Fruit fly (Drosophila melanogaster) whole organism, embryonic: ENCODE data around the gene brun.

Experiments used
- B-H1 ChIP-seq: fragments of 200-800 bp; sonication (Bioruptor generic); IDR thresholded peaks from 3 replicates; pipeline ENCODE4 v1.3.6; 2022; ENCODE audit warnings: missing biosample characterization, missing genetic modification characterization
- Bdp1 ChIP-seq: fragments of 200-800 bp; sonication (Bioruptor generic); optimal IDR thresholded peaks from 3 replicates; lab custom pipeline; 2016; ENCODE audit warnings: missing biosample characterization, missing genetic modification characterization
- Blimp-1 ChIP-seq: fragments of 200-800 bp; sonication (Bioruptor generic); optimal IDR thresholded peaks from 3 replicates; lab custom pipeline; 2018; ENCODE audit warnings: missing biosample characterization, missing genetic modification characterization, mild to moderate bottlenecking, moderate library complexity, missing genetic modification reagents
- CG10959 ChIP-seq: fragments of 200-800 bp; sonication (Bioruptor generic); IDR thresholded peaks from 2 replicates; pipeline ENCODE4 v1.3.6; 2022; ENCODE audit warnings: missing biosample characterization, missing genetic modification characterization
- CG11085 ChIP-seq: fragments of 200-800 bp; sonication (Bioruptor generic); IDR thresholded peaks from 2 replicates; pipeline ENCODE4 v1.3.6; 2022; ENCODE audit warnings: missing biosample characterization, missing genetic modification characterization
- CG11723 ChIP-seq: fragments of 200-800 bp; sonication (Bioruptor generic); optimal IDR thresholded peaks from 2 replicates; lab custom pipeline; 2017; ENCODE audit warnings: missing biosample characterization, mild to moderate bottlenecking, missing genetic modification characterization
- CG14667 ChIP-seq: fragments of 200-800 bp; sonication (Bioruptor generic); IDR thresholded peaks from 2 replicates; pipeline ENCODE4 v1.3.6; 2022; ENCODE audit warnings: missing biosample characterization, missing genetic modification characterization
- CG14860 ChIP-seq: fragments of 200-800 bp; sonication (Bioruptor generic); IDR thresholded peaks from 3 replicates; pipeline ENCODE4 v1.3.6; 2022; ENCODE audit warnings: missing biosample characterization, missing genetic modification characterization; ENCODE audit not compliant: partially characterized antibody
- CG1603 ChIP-seq: fragments of 200-800 bp; sonication (Bioruptor generic); optimal IDR thresholded peaks from 2 replicates; lab custom pipeline; 2019; ENCODE audit warnings: missing biosample characterization, mild to moderate bottlenecking, missing genetic modification characterization, moderate library complexity
- CG1792 ChIP-seq: fragments of 200-800 bp; sonication (Bioruptor generic); optimal IDR thresholded peaks from 2 replicates; lab custom pipeline; 2016; ENCODE audit warnings: missing biosample characterization, missing genetic modification characterization
- CG18764 ChIP-seq: fragments of 200-800 bp; sonication (Bioruptor generic); optimal IDR thresholded peaks from 3 replicates; lab custom pipeline; 2016; ENCODE audit warnings: missing biosample characterization, missing genetic modification characterization
- CG32772 ChIP-seq: fragments of 200-800 bp; sonication (Bioruptor generic); IDR thresholded peaks from 2 replicates; pipeline ENCODE4 v1.3.6; 2022; ENCODE audit warnings: missing biosample characterization, missing genetic modification characterization
- CG6175 ChIP-seq: fragments of 200-800 bp; sonication (Bioruptor generic); IDR thresholded peaks from 3 replicates; pipeline ENCODE4 v1.3.6; 2022; ENCODE audit warnings: missing biosample characterization, missing genetic modification characterization
- CG7271 ChIP-seq: fragments of 200-800 bp; sonication (Bioruptor generic); optimal IDR thresholded peaks from 2 replicates; lab custom pipeline; 2018; ENCODE audit warnings: missing biosample characterization, mild to moderate bottlenecking, missing genetic modification characterization, moderate library complexity
- CG7839 ChIP-seq: fragments of 200-800 bp; sonication (Bioruptor generic); optimal IDR thresholded peaks from 3 replicates; lab custom pipeline; 2018; ENCODE audit warnings: missing biosample characterization, mild to moderate bottlenecking, missing genetic modification characterization, moderate library complexity
- CG8765 ChIP-seq: fragments of 200-800 bp; sonication (Bioruptor generic); IDR thresholded peaks from 2 replicates; pipeline ENCODE4 v1.3.6; 2022; ENCODE audit warnings: missing biosample characterization, missing genetic modification characterization
- CHES-1-like ChIP-seq: fragments of 200-800 bp; sonication (Bioruptor generic); optimal IDR thresholded peaks from 2 replicates; lab custom pipeline; 2016; ENCODE audit warnings: missing biosample characterization, missing genetic modification characterization
- CkIIα-i1 ChIP-seq: fragments of 200-800 bp; sonication (Bioruptor generic); IDR thresholded peaks from 2 replicates; pipeline ENCODE4 v1.3.6; 2022; ENCODE audit warnings: missing biosample characterization, missing genetic modification characterization
- Dad ChIP-seq: fragments of 200-800 bp; sonication (Bioruptor generic); optimal IDR thresholded peaks from 3 replicates; lab custom pipeline; 2016; ENCODE audit warnings: missing biosample characterization, missing genetic modification characterization
- E2f1 ChIP-seq: fragments of 200-800 bp; sonication (Bioruptor generic); IDR thresholded peaks from 2 replicates; pipeline ENCODE4 v1.3.6; 2022; ENCODE audit warnings: missing biosample characterization, missing genetic modification characterization
- HmgD ChIP-seq: fragments of 200-800 bp; sonication (Bioruptor generic); optimal IDR thresholded peaks from 3 replicates; lab custom pipeline; 2016; ENCODE audit warnings: missing biosample characterization, missing genetic modification characterization
- NC2α ChIP-seq: fragments of 200-800 bp; sonication (Bioruptor generic); optimal IDR thresholded peaks from 2 replicates; lab custom pipeline; 2016; ENCODE audit warnings: missing biosample characterization, missing genetic modification characterization
- Nf-YB ChIP-seq: fragments of 200-800 bp; sonication (Bioruptor generic); optimal IDR thresholded peaks from 3 replicates; lab custom pipeline; 2019; ENCODE audit warnings: missing biosample characterization, mild to moderate bottlenecking, missing genetic modification characterization, moderate library complexity
- Spps ChIP-seq: fragments of 200-800 bp; sonication (Bioruptor generic); optimal IDR thresholded peaks from 2 replicates; lab custom pipeline; 2018; ENCODE audit warnings: missing biosample characterization, mild to moderate bottlenecking, missing genetic modification characterization
- TFAM ChIP-seq: fragments of 200-800 bp; sonication (Bioruptor generic); optimal IDR thresholded peaks from 2 replicates; lab custom pipeline; 2017; ENCODE audit warnings: missing biosample characterization, missing genetic modification characterization, inconsistent platforms
- ap ChIP-seq: fragments of 200-800 bp; sonication (Bioruptor generic); IDR thresholded peaks from 2 replicates; pipeline ENCODE4 v1.3.6; 2022; ENCODE audit warnings: missing biosample characterization, missing genetic modification characterization
- chinmo ChIP-seq: fragments of 200-800 bp; sonication (Bioruptor generic); IDR thresholded peaks from 4 replicates; pipeline ENCODE4 v1.3.6; 2022; ENCODE audit warnings: missing biosample characterization, missing genetic modification characterization; ENCODE audit not compliant: partially characterized antibody
- corto ChIP-seq: fragments of 200-800 bp; sonication (Bioruptor generic); optimal IDR thresholded peaks from 2 replicates; lab custom pipeline; 2016; ENCODE audit warnings: missing biosample characterization, mild to moderate bottlenecking, missing genetic modification characterization, moderate library complexity
- da ChIP-seq: fragments of 200-800 bp; sonication (Bioruptor generic); optimal IDR thresholded peaks from 2 replicates; lab custom pipeline; 2016; ENCODE audit warnings: missing biosample characterization, missing genetic modification characterization
- danr ChIP-seq: fragments of 200-800 bp; sonication (Bioruptor generic); IDR thresholded peaks from 2 replicates; pipeline ENCODE4 v1.3.6; 2022; ENCODE audit warnings: missing biosample characterization, missing genetic modification characterization
- en ChIP-seq: fragments of 200-800 bp; sonication (Bioruptor generic); optimal IDR thresholded peaks from 2 replicates; lab custom pipeline; 2016; ENCODE audit warnings: missing biosample characterization, missing genetic modification characterization
- eve ChIP-seq, 2 experiments: fragments of >200 bp; optimal IDR thresholded peaks; 2 replicates each; lab custom pipeline; 2017; ENCODE audit warnings: missing biosample characterization in 2 of 2, missing genetic modification characterization in 2 of 2
- gro ChIP-seq: fragments of 200-800 bp; sonication (Bioruptor generic); optimal IDR thresholded peaks from 2 replicates; lab custom pipeline; 2016; ENCODE audit warnings: missing biosample characterization, missing genetic modification characterization
- ind ChIP-seq: fragments of 200-800 bp; sonication (Bioruptor generic); optimal IDR thresholded peaks from 3 replicates; lab custom pipeline; 2016; ENCODE audit warnings: missing biosample characterization, missing genetic modification characterization
- kah ChIP-seq: fragments of 200-800 bp; sonication (Bioruptor generic); optimal IDR thresholded peaks from 2 replicates; lab custom pipeline; 2018; ENCODE audit warnings: missing biosample characterization, mild to moderate bottlenecking, missing genetic modification characterization
- knrl ChIP-seq: fragments of 200-800 bp; sonication (Bioruptor generic); IDR thresholded peaks from 3 replicates; pipeline ENCODE4 v1.3.6; 2022; ENCODE audit warnings: missing biosample characterization, missing genetic modification characterization; ENCODE audit not compliant: partially characterized antibody
- nerfin-2 ChIP-seq: fragments of 200-800 bp; sonication (Bioruptor generic); IDR thresholded peaks from 2 replicates; pipeline ENCODE4 v1.3.6; 2022; ENCODE audit warnings: missing biosample characterization, missing genetic modification characterization; ENCODE audit not compliant: partially characterized antibody
- pfk ChIP-seq: fragments of 200-800 bp; sonication (Bioruptor generic); optimal IDR thresholded peaks from 2 replicates; lab custom pipeline; 2018; ENCODE audit warnings: missing biosample characterization, mild to moderate bottlenecking, missing genetic modification characterization, moderate library complexity
- pita ChIP-seq: fragments of 200-800 bp; sonication (Bioruptor generic); optimal IDR thresholded peaks from 2 replicates; lab custom pipeline; 2017; ENCODE audit warnings: missing biosample characterization, mild to moderate bottlenecking, missing genetic modification characterization
- ranshi ChIP-seq: fragments of 200-800 bp; sonication (Bioruptor generic); IDR thresholded peaks from 2 replicates; pipeline ENCODE4 v1.3.6; 2022; ENCODE audit warnings: missing biosample characterization, missing genetic modification characterization
- repo ChIP-seq: fragments of 200-800 bp; sonication (Bioruptor generic); optimal IDR thresholded peaks from 2 replicates; lab custom pipeline; 2016; ENCODE audit warnings: missing biosample characterization, missing genetic modification characterization
- run ChIP-seq: fragments of 200-800 bp; sonication (Bioruptor generic); optimal IDR thresholded peaks from 3 replicates; lab custom pipeline; 2018; ENCODE audit warnings: missing biosample characterization, mild to moderate bottlenecking, missing genetic modification characterization
- scrt ChIP-seq: fragments of 200-800 bp; sonication (Bioruptor generic); optimal IDR thresholded peaks from 2 replicates; lab custom pipeline; 2018; ENCODE audit warnings: missing biosample characterization, mild to moderate bottlenecking, missing genetic modification characterization, moderate library complexity
- seq ChIP-seq: fragments of 200-800 bp; sonication (Bioruptor generic); IDR thresholded peaks from 2 replicates; pipeline ENCODE4 v1.3.6; 2022; ENCODE audit warnings: missing biosample characterization, missing genetic modification characterization
- sima ChIP-seq: fragments of 200-800 bp; sonication (Bioruptor generic); optimal IDR thresholded peaks from 2 replicates; lab custom pipeline; 2016; ENCODE audit warnings: missing biosample characterization, missing genetic modification characterization
- ssp ChIP-seq: fragments of 200-800 bp; sonication (Bioruptor generic); IDR thresholded peaks from 2 replicates; pipeline ENCODE4 v1.3.6; 2022; ENCODE audit warnings: missing biosample characterization, missing genetic modification characterization
- tio ChIP-seq: fragments of 200-800 bp; sonication (Bioruptor generic); optimal IDR thresholded peaks from 2 replicates; lab custom pipeline; 2017; ENCODE audit warnings: missing biosample characterization, missing genetic modification characterization, inconsistent platforms
- unpg ChIP-seq: fragments of 200-800 bp; sonication (Bioruptor generic); optimal IDR thresholded peaks from 3 replicates; lab custom pipeline; 2018; ENCODE audit warnings: missing biosample characterization, mild to moderate bottlenecking, missing genetic modification characterization, moderate library complexity
- wdn ChIP-seq: fragments of 200-800 bp; sonication (Bioruptor generic); IDR thresholded peaks from 2 replicates; pipeline ENCODE4 v1.3.6; 2022; ENCODE audit warnings: missing biosample characterization, missing genetic modification characterization
- wek ChIP-seq: fragments of 200-800 bp; sonication (Bioruptor generic); optimal IDR thresholded peaks from 3 replicates; lab custom pipeline; 2018; ENCODE audit warnings: missing biosample characterization, mild to moderate bottlenecking, missing genetic modification characterization, moderate library complexity
- zen2 ChIP-seq: fragments of 200-800 bp; sonication (Bioruptor generic); IDR thresholded peaks from 3 replicates; pipeline ENCODE4 v1.3.6; 2022; ENCODE audit warnings: missing biosample characterization, missing genetic modification characterization; ENCODE audit not compliant: partially characterized antibody

The brun gene

DNA sequence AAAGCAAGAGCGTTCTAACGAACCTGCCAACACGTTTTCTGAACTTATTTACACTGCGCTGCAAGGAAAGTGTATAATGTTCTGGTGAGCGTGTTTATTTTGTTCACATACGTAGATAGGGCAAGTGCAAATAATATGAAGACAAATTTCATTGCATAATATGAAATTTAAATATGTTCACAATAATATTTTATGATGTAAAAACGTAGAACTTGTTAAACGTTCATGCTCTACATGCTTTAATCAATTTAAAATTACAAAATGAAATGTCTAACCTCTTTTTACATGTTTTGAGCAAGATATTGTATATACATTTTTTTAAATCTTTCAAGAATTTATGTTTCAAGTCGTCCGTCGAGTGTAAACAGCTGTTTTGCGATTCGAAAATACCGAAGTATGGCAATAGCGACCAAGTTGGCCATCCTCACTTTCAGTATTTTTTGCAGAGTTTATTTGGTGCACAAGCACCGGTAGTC lies 10.5 kb downstream of the brun start, which contains the start of the genes phr6-4 and CG2608 (continued):
- peak; percentile 87 for TF ChIP-seq wdn (GFP tag; lab: Robert Waterston, UW)
- TF ChIP-seq CG11723 = peak; percentile 86
- peak; percentile 60; the same call in 1 of the 2 replicates for TF ChIP-seq ap (GFP tag; lab: Robert Waterston, UW)
- peak; percentile 82 for TF ChIP-seq Nf-YB (GFP tag; lab: Kevin White, UChicago)
- TF ChIP-seq E2f1 = peak; percentile 85
- TF ChIP-seq scrt (GFP tag; lab: Kevin White, UChicago) = peak; percentile 82
- peak; percentile 60 for TF ChIP-seq HmgD (GFP tag; lab: Kevin White, UChicago)
- peak; percentile 97 for TF ChIP-seq tio
- peak; percentile 67 for TF ChIP-seq danr (GFP tag; lab: Robert Waterston, UW)
- TF ChIP-seq CG32772 = peak; percentile 83
- TF ChIP-seq CG7839 (tag; lab: Kevin White, UChicago) = peak; percentile 96
- TF ChIP-seq nerfin-2 = no peak
- TF ChIP-seq CG11085 (GFP tag; lab: Robert Waterston, UW) = peak; percentile 77
- peak; percentile 89 for TF ChIP-seq Spps (tag; lab: Kevin White, UChicago)
- TF ChIP-seq CHES-1-like (GFP tag; lab: Kevin White, UChicago) = peak; percentile 83
- peak; percentile 45 for TF ChIP-seq TFAM (GFP tag; lab: Kevin White, UChicago)
- TF ChIP-seq kah (GFP tag; lab: Kevin White, UChicago) = peak; percentile 70
- TF ChIP-seq da (GFP tag; lab: Kevin White, UChicago) = peak; percentile 71
- peak; percentile 81 for TF ChIP-seq B-H1
- peak; percentile 77 for TF ChIP-seq wek (GFP tag; lab: Kevin White, UChicago)
- TF ChIP-seq unpg = peak; percentile 94
- peak; percentile 77 for TF ChIP-seq CG1603 (tag; lab: Kevin White, UChicago)
- peak; percentile 68 for TF ChIP-seq CG6175 (GFP tag; lab: Robert Waterston, UW)
- TF ChIP-seq Bdp1 (GFP tag; lab: Kevin White, UChicago) = peak; percentile 79
- TF ChIP-seq CkIIα-i1 (GFP tag; lab: Robert Waterston, UW) = no peak
- peak; percentile 78 for TF ChIP-seq CG1792 (GFP tag; lab: Kevin White, UChicago)
- peak; percentile 63 for TF ChIP-seq CG10959 (GFP tag; lab: Robert Waterston, UW)
- no peak for TF ChIP-seq eve (GFP tag; optimal IDR thresholded peaks at IDR 0.05; lab: Kevin White, UChicago)
- peak; percentile 84 for TF ChIP-seq ranshi
- peak; percentile 91 for TF ChIP-seq CG18764 (GFP tag; lab: Kevin White, UChicago)
- peak; percentile 49 for TF ChIP-seq CG7271 (tag; lab: Kevin White, UChicago)
- peak; percentile 90 for TF ChIP-seq gro
- TF ChIP-seq pfk = no peak
- TF ChIP-seq en (GFP tag; lab: Kevin White, UChicago) = peak; percentile 63
- peak; percentile 66 for TF ChIP-seq corto (GFP tag; lab: Kevin White, UChicago)
- no peak for TF ChIP-seq zen2
- no peak for TF ChIP-seq pita
- no peak for TF ChIP-seq knrl (GFP tag; lab: Robert Waterston, UW)
- TF ChIP-seq CG8765 (GFP tag; lab: Robert Waterston, UW) = peak; percentile 80; the same call in 1 of the 2 replicates
- TF ChIP-seq ssp (GFP tag; lab: Robert Waterston, UW) = no peak
- peak; percentile 86 for TF ChIP-seq seq (GFP tag; lab: Robert Waterston, UW)
- peak; percentile 66 for TF ChIP-seq repo
- no peak for TF ChIP-seq CG14860
- peak; percentile 93 for TF ChIP-seq ind (GFP tag; lab: Kevin White, UChicago)
- TF ChIP-seq CG14667 (GFP tag; lab: Robert Waterston, UW) = peak; percentile 76
- TF ChIP-seq run (tag; lab: Kevin White, UChicago) = peak; percentile 88
- TF ChIP-seq Blimp-1 (GFP tag; lab: Kevin White, UChicago) = peak; percentile 91
- peak; percentile 24 for TF ChIP-seq sima
- TF ChIP-seq Dad (GFP tag; lab: Kevin White, UChicago) = peak; percentile 77
- TF ChIP-seq chinmo (GFP tag; lab: Robert Waterston, UW) = no peak
- peak; percentile 67 for TF ChIP-seq NC2α (GFP tag; lab: Kevin White, UChicago)
